Worm (Caenorhabditis elegans) whole organism, young adult: ENCODE results near the gene sra-6.
A peak's percentile ranks its signal among the peaks of the same experiment; 100 is the strongest.

ENCODE experiments used
- B0019.2 ChIP-seq: fragments of 200-800 bp; sonication (Bioruptor generic); conservative IDR thresholded peaks from 2 replicates; pipeline ENCODE4 v1.3.6; 2022; ENCODE audit warnings: missing genetic modification reagents, missing genetic modification characterization, missing compliant biosample characterization
- B0261.1 ChIP-seq: sonication (generic microtip); optimal IDR thresholded peaks from 2 replicates; lab custom pipeline; 2016; ENCODE audit warnings: mild to moderate bottlenecking, missing genetic modification characterization, moderate library complexity, missing compliant biosample characterization
- F22D6.2 ChIP-seq: sonication (generic microtip); optimal IDR thresholded peaks from 2 replicates; lab custom pipeline; 2016; ENCODE audit warnings: mild to moderate bottlenecking, missing genetic modification characterization, missing compliant biosample characterization
- F23B12.7 ChIP-seq: sonication (generic microtip); optimal IDR thresholded peaks from 2 replicates; lab custom pipeline; 2017; ENCODE audit warnings: missing genetic modification characterization, mild to moderate bottlenecking, missing compliant biosample characterization, antibody characterized with exemption, moderate library complexity; ENCODE audit not compliant: insufficient read depth
- F33H1.4 ChIP-seq: fragments of 200-800 bp; sonication (Bioruptor generic); IDR thresholded peaks from 2 replicates; pipeline ENCODE4 v1.3.6; 2022; ENCODE audit warnings: missing genetic modification reagents, missing genetic modification characterization, missing compliant biosample characterization
- F49E8.2 ChIP-seq: sonication (generic microtip); optimal IDR thresholded peaks from 3 replicates; lab custom pipeline; 2017; ENCODE audit warnings: missing genetic modification characterization, mild to moderate bottlenecking, missing compliant biosample characterization, antibody characterized with exemption, moderate library complexity; ENCODE audit not compliant: insufficient read depth
- F55B11.4 ChIP-seq: sonication (generic microtip); optimal IDR thresholded peaks from 2 replicates; lab custom pipeline; 2016; ENCODE audit warnings: missing compliant biosample characterization, missing genetic modification characterization, borderline replicate concordance; ENCODE audit not compliant: insufficient read depth
- F57A8.1 ChIP-seq: fragments of 200-800 bp; sonication (Bioruptor generic); optimal IDR thresholded peaks from 2 replicates; lab custom pipeline; 2018; ENCODE audit warnings: mild to moderate bottlenecking, missing genetic modification characterization, moderate library complexity, missing compliant biosample characterization
- K11D2.4 ChIP-seq: fragments of 200-800 bp; sonication (Bioruptor generic); IDR thresholded peaks from 2 replicates; pipeline ENCODE4 v1.3.6; 2022; ENCODE audit warnings: missing genetic modification reagents, missing genetic modification characterization, missing compliant biosample characterization
- T07F8.4 ChIP-seq: sonication (generic microtip); optimal IDR thresholded peaks from 2 replicates; lab custom pipeline; 2016; ENCODE audit warnings: mild to moderate bottlenecking, missing genetic modification characterization, moderate library complexity, missing compliant biosample characterization
- T26A5.8 ChIP-seq: sonication (generic microtip); optimal IDR thresholded peaks from 2 replicates; lab custom pipeline; 2016; ENCODE audit warnings: missing genetic modification characterization, missing compliant biosample characterization
- Y53F4B.3 ChIP-seq: fragments of 200-800 bp; sonication (Bioruptor generic); IDR thresholded peaks from 2 replicates; pipeline ENCODE4 v1.3.6; 2022; ENCODE audit warnings: missing genetic modification reagents, missing genetic modification characterization, missing compliant biosample characterization
- Y53G8AR.9 ChIP-seq: fragments of 200-800 bp; sonication (Bioruptor generic); conservative IDR thresholded peaks from 2 replicates; pipeline ENCODE4 v1.3.6; 2022; ENCODE audit warnings: missing genetic modification reagents, missing genetic modification characterization, missing compliant biosample characterization
- Y67H2A.10 ChIP-seq: fragments of 200-800 bp; sonication (Bioruptor generic); conservative IDR thresholded peaks from 2 replicates; pipeline ENCODE4 v1.3.6; 2022; ENCODE audit warnings: missing genetic modification reagents, missing genetic modification characterization, missing compliant biosample characterization
- Y79H2A.3 ChIP-seq: fragments of 200-800 bp; sonication (Bioruptor generic); conservative IDR thresholded peaks from 2 replicates; pipeline ENCODE4 v1.3.6; 2022; ENCODE audit warnings: missing genetic modification reagents, missing genetic modification characterization, missing compliant biosample characterization
- Y95B8A.8 ChIP-seq: fragments of 200-800 bp; sonication (Bioruptor generic); IDR thresholded peaks from 2 replicates; pipeline ENCODE4 v1.3.6; 2022; ENCODE audit warnings: missing genetic modification reagents, missing genetic modification characterization, missing compliant biosample characterization
- ZK185.1 ChIP-seq: sonication (generic microtip); optimal IDR thresholded peaks from 2 replicates; lab custom pipeline; 2016; ENCODE audit warnings: mild to moderate bottlenecking, missing genetic modification characterization, missing compliant biosample characterization; ENCODE audit not compliant: poor library complexity, severe bottlenecking
- athp-1 ChIP-seq: sonication (generic microtip); optimal IDR thresholded peaks from 2 replicates; lab custom pipeline; 2017; ENCODE audit warnings: mild to moderate bottlenecking, missing genetic modification characterization, missing compliant biosample characterization
- attf-5 ChIP-seq: fragments of 200-800 bp; sonication (Bioruptor generic); optimal IDR thresholded peaks from 2 replicates; lab custom pipeline; 2018; ENCODE audit warnings: mild to moderate bottlenecking, missing genetic modification characterization, missing compliant biosample characterization
- attf-6 ChIP-seq: fragments of 200-800 bp; sonication (Bioruptor generic); IDR thresholded peaks from 2 replicates; pipeline ENCODE4 v1.3.6; 2022; ENCODE audit warnings: missing genetic modification reagents, missing genetic modification characterization, missing compliant biosample characterization
- bed-1 ChIP-seq: fragments of 200-800 bp; sonication (Bioruptor generic); IDR thresholded peaks from 2 replicates; pipeline ENCODE4 v1.3.6; 2022; ENCODE audit warnings: missing genetic modification reagents, missing genetic modification characterization, missing compliant biosample characterization
- bed-2 ChIP-seq: fragments of 200-800 bp; sonication (Bioruptor generic); IDR thresholded peaks from 2 replicates; pipeline ENCODE4 v1.3.6; 2022; ENCODE audit warnings: missing genetic modification reagents, missing genetic modification characterization, missing compliant biosample characterization
- ccch-3 ChIP-seq: fragments of 200-800 bp; sonication (Bioruptor generic); optimal IDR thresholded peaks from 2 replicates; lab custom pipeline; 2018; ENCODE audit warnings: mild to moderate bottlenecking, missing genetic modification characterization, missing compliant biosample characterization
- cebp-2 ChIP-seq: fragments of 200-800 bp; sonication (Bioruptor generic); IDR thresholded peaks from 2 replicates; pipeline ENCODE4 v1.3.6; 2022; ENCODE audit warnings: missing genetic modification characterization, missing compliant biosample characterization
- ceh-100 ChIP-seq: fragments of 200-800 bp; sonication (Bioruptor generic); IDR thresholded peaks from 2 replicates; pipeline ENCODE4 v1.3.6; 2022; ENCODE audit warnings: missing genetic modification reagents, missing genetic modification characterization, missing compliant biosample characterization
- ceh-27 ChIP-seq: fragments of 200-800 bp; sonication (Bioruptor generic); optimal IDR thresholded peaks from 2 replicates; lab custom pipeline; 2018; ENCODE audit warnings: mild to moderate bottlenecking, missing genetic modification characterization, moderate library complexity, missing compliant biosample characterization
- ceh-91 ChIP-seq: fragments of 200-800 bp; sonication (Bioruptor generic); IDR thresholded peaks from 2 replicates; pipeline ENCODE4 v1.3.6; 2022; ENCODE audit warnings: missing genetic modification reagents, missing genetic modification characterization, missing compliant biosample characterization
- chd-7 ChIP-seq: sonication (generic microtip); optimal IDR thresholded peaks from 2 replicates; lab custom pipeline; 2016; ENCODE audit warnings: mild to moderate bottlenecking, missing genetic modification characterization, moderate library complexity, missing compliant biosample characterization
- die-1 ChIP-seq: sonication (generic microtip); optimal IDR thresholded peaks from 2 replicates; lab custom pipeline; 2016; ENCODE audit warnings: missing genotype, mild to moderate bottlenecking, missing genetic modification characterization, missing compliant biosample characterization
- efl-1 ChIP-seq: fragments of 150-350 bp; optimal IDR thresholded peaks from 2 replicates; lab custom pipeline; 2014; ENCODE audit warnings: missing biosample characterization, missing genetic modification reagents, missing genetic modification characterization
- fkh-3 ChIP-seq: sonication (generic microtip); optimal IDR thresholded peaks from 2 replicates; lab custom pipeline; 2016; ENCODE audit warnings: mild to moderate bottlenecking, missing genetic modification characterization, missing compliant biosample characterization
- hmg-20 ChIP-seq: fragments of 200-800 bp; sonication (Bioruptor generic); IDR thresholded peaks from 2 replicates; pipeline ENCODE4 v1.3.6; 2022; ENCODE audit warnings: missing genetic modification reagents, missing genetic modification characterization, missing compliant biosample characterization
- hsf-1 ChIP-seq: fragments of 200-800 bp; sonication (Bioruptor generic); IDR thresholded peaks from 2 replicates; pipeline ENCODE4 v1.3.6; 2022; ENCODE audit warnings: missing genetic modification reagents, missing genetic modification characterization, missing compliant biosample characterization
- lag-1 ChIP-seq: fragments of 200-800 bp; sonication (Bioruptor generic); IDR thresholded peaks from 2 replicates; pipeline ENCODE4 v1.3.6; 2022; ENCODE audit warnings: missing genetic modification reagents, missing genetic modification characterization, missing compliant biosample characterization
- let-607 ChIP-seq, 2 experiments: fragments of 200-800 bp in 1 of 2; sonication (Bioruptor generic) in 1 of 2; sonication (generic microtip) in 1 of 2; optimal IDR thresholded peaks; 2 replicates each; lab custom pipeline; 2016 to 2018; ENCODE audit warnings: mild to moderate bottlenecking in 2 of 2, missing compliant biosample characterization in 2 of 2, missing genetic modification characterization in 2 of 2, moderate library complexity in 2 of 2, missing genotype in 1 of 2
- lin-35 ChIP-seq, 3 experiments: fragments of 150-350 bp in 2 of 3; sonication (generic microtip) in 1 of 3; optimal IDR thresholded peaks; 2 replicates each; lab custom pipeline; 2014 to 2018; ENCODE audit warnings: missing biosample characterization in 3 of 3, missing genetic modification characterization in 3 of 3, missing genetic modification reagents in 3 of 3
- madf-10 ChIP-seq: sonication (generic microtip); optimal IDR thresholded peaks from 2 replicates; lab custom pipeline; 2016; ENCODE audit warnings: mild to moderate bottlenecking, missing genetic modification characterization, missing compliant biosample characterization
- nfya-1 ChIP-seq: sonication (generic microtip); optimal IDR thresholded peaks from 2 replicates; lab custom pipeline; 2017; ENCODE audit warnings: antibody characterized with exemption, missing compliant biosample characterization, missing genetic modification characterization, borderline replicate concordance; ENCODE audit not compliant: insufficient read depth
- nfyb-1 ChIP-seq: fragments of 200-800 bp; sonication (Bioruptor generic); IDR thresholded peaks from 2 replicates; pipeline ENCODE4 v1.3.6; 2022; ENCODE audit warnings: missing genetic modification reagents, missing genetic modification characterization, missing compliant biosample characterization
- pbrm-1 ChIP-seq: fragments of 200-800 bp; sonication (Bioruptor generic); IDR thresholded peaks from 2 replicates; pipeline ENCODE4 v1.3.6; 2022; ENCODE audit warnings: missing genetic modification reagents, missing genetic modification characterization, missing compliant biosample characterization
- repo-1 ChIP-seq: sonication (generic microtip); optimal IDR thresholded peaks from 2 replicates; lab custom pipeline; 2017; ENCODE audit warnings: mild to moderate bottlenecking, missing genetic modification characterization, missing compliant biosample characterization
- snpc-3.4 ChIP-seq: sonication (generic microtip); optimal IDR thresholded peaks from 2 replicates; lab custom pipeline; 2017; ENCODE audit warnings: missing genetic modification characterization, mild to moderate bottlenecking, missing compliant biosample characterization, antibody characterized with exemption, moderate library complexity, missing genotype, missing genetic modification reagents
- somi-1 ChIP-seq: fragments of 200-800 bp; sonication (Bioruptor generic); optimal IDR thresholded peaks from 2 replicates; lab custom pipeline; 2018; ENCODE audit warnings: mild to moderate bottlenecking, missing genetic modification characterization, missing compliant biosample characterization
- tbp1 ChIP-seq: fragments of 200-800 bp; sonication (Bioruptor generic); optimal IDR thresholded peaks from 2 replicates; lab custom pipeline; 2018; ENCODE audit warnings: mild to moderate bottlenecking, missing genetic modification characterization, missing compliant biosample characterization
- unc-130 ChIP-seq: sonication (generic microtip); optimal IDR thresholded peaks from 2 replicates; lab custom pipeline; 2016; ENCODE audit warnings: missing genetic modification reagents, missing genetic modification characterization, missing compliant biosample characterization
- zim-3 ChIP-seq: sonication (generic microtip); optimal IDR thresholded peaks from 2 replicates; lab custom pipeline; 2017; ENCODE audit warnings: mild to moderate bottlenecking, missing genetic modification characterization, moderate library complexity, missing compliant biosample characterization
- ztf-3 ChIP-seq: fragments of 200-800 bp; sonication (Bioruptor generic); optimal IDR thresholded peaks from 2 replicates; lab custom pipeline; 2018; ENCODE audit warnings: mild to moderate bottlenecking, missing genetic modification characterization, missing compliant biosample characterization

sra-6 gene

DNA sequence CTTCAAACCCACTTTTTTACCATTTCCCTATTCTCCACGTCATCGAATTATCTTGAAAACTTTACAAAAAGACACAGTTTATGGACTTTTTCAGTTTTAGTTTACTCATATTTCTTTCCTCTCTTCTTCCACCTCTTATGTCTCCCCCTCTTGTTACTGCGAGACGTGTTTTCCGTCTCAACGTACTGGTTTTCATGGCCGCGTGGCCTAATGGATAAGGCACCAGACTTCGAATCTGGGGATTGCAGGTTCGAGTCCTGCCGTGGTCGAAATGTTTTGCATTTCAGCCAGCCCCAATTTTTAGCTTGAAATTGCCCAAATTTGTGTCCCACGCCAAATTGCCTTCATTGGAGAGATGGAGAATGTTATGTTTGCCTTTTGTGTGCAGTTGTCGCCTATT is 15.4 kb upstream of the sra-6 start (continued):
- TF ChIP-seq madf-10 (tag; lab: Kevin White, UChicago): peak; percentile 53
- TF ChIP-seq ceh-27 (GFP tag; lab: Kevin White, UChicago): peak; percentile 79
- peak; percentile 80 for TF ChIP-seq chd-7
- TF ChIP-seq unc-130 (GFP tag; lab: Kevin White, UChicago): peak; percentile 49
- TF ChIP-seq let-607 (tag; optimal IDR thresholded peaks at IDR 0.05; lab: Kevin White, UChicago): peak in 1 of 2 experiments; percentile 48
- no peak for TF ChIP-seq bed-2 (GFP tag; lab: Robert Waterston, UW)
- no peak for TF ChIP-seq hmg-20 (GFP tag; lab: Robert Waterston, UW)
- TF ChIP-seq ccch-3 (GFP tag; lab: Kevin White, UChicago): no peak
- TF ChIP-seq lin-35 (GFP tag; optimal IDR thresholded peaks at IDR 0.05; lab: Kevin White, UChicago): peak in 1 of 3 experiments; percentile 3
- peak; percentile 68 for TF ChIP-seq athp-1 (tag; lab: Kevin White, UChicago)
- TF ChIP-seq attf-5 (GFP tag; lab: Kevin White, UChicago): peak; percentile 61
- TF ChIP-seq hsf-1 (GFP tag; lab: Robert Waterston, UW): no peak
- peak; percentile 90 for TF ChIP-seq F57A8.1 (GFP tag; lab: Kevin White, UChicago)
- TF ChIP-seq ceh-91 (GFP tag; lab: Robert Waterston, UW): no peak
- peak; percentile 69; the same call in 1 of the 2 replicates for TF ChIP-seq cebp-2 (GFP tag; lab: Robert Waterston, UW)
- TF ChIP-seq attf-6 (GFP tag; lab: Robert Waterston, UW): no peak
- TF ChIP-seq T26A5.8 (tag; lab: Kevin White, UChicago): peak; percentile 62
- TF ChIP-seq Y95B8A.8 (GFP tag; lab: Robert Waterston, UW): no peak; the same call in 1 of the 2 replicates
- TF ChIP-seq somi-1 (GFP tag; lab: Kevin White, UChicago): peak; percentile 65
- no peak for TF ChIP-seq ztf-3 (GFP tag; lab: Kevin White, UChicago)
- TF ChIP-seq lag-1 (GFP tag; lab: Robert Waterston, UW): no peak
- peak; percentile 84 for TF ChIP-seq F23B12.7 (tag; lab: Kevin White, UChicago)
- TF ChIP-seq Y67H2A.10 (GFP tag; lab: Robert Waterston, UW): peak; percentile 46; the same call in 1 of the 2 replicates
- peak; percentile 46; the same call in 1 of the 2 replicates for TF ChIP-seq F33H1.4 (GFP tag; lab: Robert Waterston, UW)
- TF ChIP-seq zim-3 (tag; lab: Kevin White, UChicago): peak; percentile 87
- TF ChIP-seq tbp1: peak; percentile 98
- TF ChIP-seq Y53G8AR.9 (GFP tag; lab: Robert Waterston, UW): peak; percentile 65; the same call in 1 of the 2 replicates
- peak; percentile 56 for TF ChIP-seq ZK185.1 (tag; lab: Kevin White, UChicago)
- TF ChIP-seq nfyb-1: peak; percentile 87
- TF ChIP-seq die-1 (tag; lab: Kevin White, UChicago): peak; percentile 90
- TF ChIP-seq Y79H2A.3: 0 out of 2 replicates have a peak, but pooled peaks have one; percentile 51
- TF ChIP-seq ceh-100 (GFP tag; lab: Robert Waterston, UW): peak; percentile 68
- TF ChIP-seq pbrm-1 (GFP tag; lab: Robert Waterston, UW): peak; percentile 77
- no peak for TF ChIP-seq efl-1 (GFP tag; lab: Kevin White, UChicago)
- peak; percentile 7 for TF ChIP-seq fkh-3
- peak; percentile 53 for TF ChIP-seq T07F8.4 (tag; lab: Kevin White, UChicago)
- peak; percentile 93 for TF ChIP-seq B0261.1 (tag; lab: Kevin White, UChicago)
- 0 out of 2 replicates have a peak, but pooled peaks have one; percentile 57 for TF ChIP-seq bed-1 (GFP tag; lab: Robert Waterston, UW)
- 0 out of 2 replicates have a peak, but pooled peaks have one; percentile 55 for TF ChIP-seq K11D2.4
- TF ChIP-seq B0019.2 (GFP tag; lab: Robert Waterston, UW): no peak
- TF ChIP-seq Y53F4B.3 (GFP tag; lab: Robert Waterston, UW): no peak
- TF ChIP-seq F22D6.2 (tag; lab: Kevin White, UChicago): no peak
- no peak for TF ChIP-seq nfya-1 (tag; lab: Kevin White, UChicago)
- TF ChIP-seq repo-1 (tag; lab: Kevin White, UChicago): peak; percentile 5
- TF ChIP-seq F49E8.2: peak; percentile 45
- no peak for TF ChIP-seq F55B11.4
- peak; percentile 88 for TF ChIP-seq snpc-3.4 (tag; lab: Kevin White, UChicago)
